Worm (Caenorhabditis elegans) whole organism, mixed stage, embryonic: ENCODE results near the gene sup-26.

Source experiments
- M03D4.4 ChIP-seq: sonication (generic microtip); optimal IDR thresholded peaks from 2 replicates; lab custom pipeline; 2017; ENCODE audit warnings: mild to moderate bottlenecking, missing genetic modification characterization, missing compliant biosample characterization
- bed-3 ChIP-seq: fragments of 200-800 bp; sonication (Bioruptor generic); optimal IDR thresholded peaks from 3 replicates; lab custom pipeline; 2018; ENCODE audit warnings: mild to moderate bottlenecking, missing genetic modification characterization, moderate library complexity, missing compliant biosample characterization
- blmp-1 ChIP-seq: fragments of 150-350 bp; optimal IDR thresholded peaks from 2 replicates; lab custom pipeline; 2014; ENCODE audit warnings: missing biosample characterization, missing genetic modification characterization
- ceh-39 ChIP-seq: fragments of 150-350 bp; optimal IDR thresholded peaks from 2 replicates; lab custom pipeline; 2014; ENCODE audit warnings: missing biosample characterization, missing genetic modification characterization
- ceh-43 ChIP-seq: fragments of 200-800 bp; sonication (Bioruptor generic); optimal IDR thresholded peaks from 2 replicates; lab custom pipeline; 2018; ENCODE audit warnings: mild to moderate bottlenecking, missing genetic modification characterization, moderate library complexity, missing compliant biosample characterization
- ceh-83 ChIP-seq: fragments of 200-800 bp; sonication (Bioruptor generic); optimal IDR thresholded peaks from 2 replicates; lab custom pipeline; 2018; ENCODE audit warnings: mild to moderate bottlenecking, missing genetic modification characterization, missing compliant biosample characterization
- ces-1 ChIP-seq: fragments of 150-350 bp; optimal IDR thresholded peaks from 2 replicates; lab custom pipeline; 2014; ENCODE audit warnings: missing biosample characterization, missing genetic modification reagents, missing genetic modification characterization
- drap-1 ChIP-seq: fragments of 200-800 bp; sonication (Bioruptor generic); optimal IDR thresholded peaks from 3 replicates; lab custom pipeline; 2018; ENCODE audit warnings: mild to moderate bottlenecking, missing genetic modification characterization, missing compliant biosample characterization
- elt-1 ChIP-seq: sonication (generic microtip); optimal IDR thresholded peaks from 2 replicates; lab custom pipeline; 2017; ENCODE audit warnings: missing genetic modification characterization, mild to moderate bottlenecking, missing compliant biosample characterization, antibody characterized with exemption, moderate library complexity, borderline replicate concordance; ENCODE audit not compliant: insufficient read depth
- elt-3 ChIP-seq: fragments of 150-350 bp; optimal IDR thresholded peaks from 2 replicates; lab custom pipeline; 2014; ENCODE audit warnings: missing biosample characterization, missing genetic modification characterization
- flh-1 ChIP-seq: fragments of 200-800 bp; sonication (Bioruptor generic); optimal IDR thresholded peaks from 2 replicates; lab custom pipeline; 2018; ENCODE audit warnings: mild to moderate bottlenecking, missing genetic modification characterization, moderate library complexity, missing compliant biosample characterization
- ham-2 ChIP-seq: fragments of 200-800 bp; sonication (Bioruptor generic); optimal IDR thresholded peaks from 2 replicates; lab custom pipeline; 2018; ENCODE audit warnings: mild to moderate bottlenecking, missing genetic modification characterization, missing compliant biosample characterization
- lin-13 ChIP-seq: fragments of 150-350 bp; optimal IDR thresholded peaks from 2 replicates; lab custom pipeline; 2014; ENCODE audit warnings: missing biosample characterization, missing genetic modification characterization
- lsy-2 ChIP-seq: fragments of 150-350 bp; optimal IDR thresholded peaks from 2 replicates; lab custom pipeline; 2014; ENCODE audit warnings: missing biosample characterization, missing genetic modification characterization
- mab-5 ChIP-seq: fragments of 150-350 bp; optimal IDR thresholded peaks from 2 replicates; lab custom pipeline; 2014; ENCODE audit warnings: missing biosample characterization, missing genetic modification characterization
- mep-1 ChIP-seq: fragments of 150-350 bp; optimal IDR thresholded peaks from 2 replicates; lab custom pipeline; 2017; ENCODE audit warnings: missing biosample characterization, missing genetic modification reagents, missing genetic modification characterization, inconsistent platforms
- mls-2 ChIP-seq: sonication (generic microtip); optimal IDR thresholded peaks from 2 replicates; lab custom pipeline; 2016; ENCODE audit warnings: mild to moderate bottlenecking, missing genetic modification characterization, moderate library complexity, missing compliant biosample characterization
- nhr-12 ChIP-seq: fragments of 150-350 bp; optimal IDR thresholded peaks from 2 replicates; lab custom pipeline; 2014; ENCODE audit warnings: missing biosample characterization, missing genetic modification characterization
- nhr-2 ChIP-seq: fragments of 150-350 bp; optimal IDR thresholded peaks from 2 replicates; lab custom pipeline; 2014; ENCODE audit warnings: missing biosample characterization, missing genetic modification characterization
- nhr-28 ChIP-seq: fragments of 150-350 bp; optimal IDR thresholded peaks from 2 replicates; lab custom pipeline; 2014; ENCODE audit warnings: missing biosample characterization, missing genetic modification characterization
- nhr-76 ChIP-seq: sonication (generic microtip); optimal IDR thresholded peaks from 2 replicates; lab custom pipeline; 2017; ENCODE audit warnings: missing biosample characterization, missing genetic modification characterization
- pha-4 ChIP-seq: fragments of 150-350 bp; optimal IDR thresholded peaks from 2 replicates; lab custom pipeline; 2018; ENCODE audit warnings: missing biosample characterization, missing genetic modification reagents, missing genetic modification characterization
- snpc-4 ChIP-seq: fragments of 150-350 bp; optimal IDR thresholded peaks from 2 replicates; lab custom pipeline; 2014; ENCODE audit warnings: missing biosample characterization, missing genetic modification characterization
- sptf-1 ChIP-seq: sonication (generic microtip); optimal IDR thresholded peaks from 2 replicates; lab custom pipeline; 2017; ENCODE audit warnings: mild to moderate bottlenecking, missing genetic modification characterization, moderate library complexity, missing compliant biosample characterization
- tbx-8 ChIP-seq: fragments of 200-800 bp; sonication (Bioruptor generic); optimal IDR thresholded peaks from 2 replicates; lab custom pipeline; 2018; ENCODE audit warnings: mild to moderate bottlenecking, missing genetic modification characterization, moderate library complexity, missing compliant biosample characterization
- unc-120 ChIP-seq: sonication (generic microtip); optimal IDR thresholded peaks from 2 replicates; lab custom pipeline; 2017; ENCODE audit warnings: missing genetic modification characterization, missing compliant biosample characterization; ENCODE audit not compliant: poor library complexity, severe bottlenecking
- unc-39 ChIP-seq: fragments of 150-350 bp; optimal IDR thresholded peaks from 2 replicates; lab custom pipeline; 2014; ENCODE audit warnings: missing biosample characterization, missing genetic modification characterization
- zip-8 ChIP-seq: fragments of 150-350 bp; optimal IDR thresholded peaks from 2 replicates; lab custom pipeline; 2014; ENCODE audit warnings: missing biosample characterization, missing genetic modification characterization

Gene sup-26

DNA sequence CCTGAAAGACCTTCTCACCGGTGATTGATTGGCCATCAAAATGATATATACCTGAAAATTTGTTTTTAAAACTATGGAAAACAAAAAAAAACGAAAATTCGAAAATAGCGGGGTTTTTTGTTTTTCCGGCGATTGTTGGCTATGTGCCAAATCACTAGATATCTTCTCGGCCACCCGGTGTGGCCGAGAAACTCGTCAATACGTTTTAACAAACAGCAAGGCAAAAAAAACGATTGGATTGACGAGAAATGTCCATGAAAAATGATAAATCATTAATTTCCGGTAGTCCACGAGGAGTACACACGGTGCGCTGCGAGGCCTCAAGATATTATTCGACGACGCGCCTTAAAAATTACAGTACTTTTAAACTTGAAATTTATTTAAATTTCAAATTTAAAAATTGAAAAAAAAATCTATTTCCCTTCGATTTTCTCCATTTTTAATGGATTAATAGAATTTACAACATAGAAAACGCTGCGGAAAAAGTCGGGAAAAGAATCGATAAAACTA is 21.0 kb upstream of the sup-26 start, which contains the start of gene R10E4.11:
Gene R10E4.11, minus strand, starts transcription at position 51 of the 510 bp plus-strand sequence.
- TF ChIP-seq ceh-39 (tag; lab: Kevin White, UChicago) (peak; percentile 13), mls-2 (tag; lab: Kevin White, UChicago) (no peak), elt-3 (no peak), nhr-2 (tag; lab: Kevin White, UChicago) (no peak), ces-1 (GFP tag; lab: Kevin White, UChicago) (no peak), sptf-1 (no peak), snpc-4 (no peak)

DNA sequence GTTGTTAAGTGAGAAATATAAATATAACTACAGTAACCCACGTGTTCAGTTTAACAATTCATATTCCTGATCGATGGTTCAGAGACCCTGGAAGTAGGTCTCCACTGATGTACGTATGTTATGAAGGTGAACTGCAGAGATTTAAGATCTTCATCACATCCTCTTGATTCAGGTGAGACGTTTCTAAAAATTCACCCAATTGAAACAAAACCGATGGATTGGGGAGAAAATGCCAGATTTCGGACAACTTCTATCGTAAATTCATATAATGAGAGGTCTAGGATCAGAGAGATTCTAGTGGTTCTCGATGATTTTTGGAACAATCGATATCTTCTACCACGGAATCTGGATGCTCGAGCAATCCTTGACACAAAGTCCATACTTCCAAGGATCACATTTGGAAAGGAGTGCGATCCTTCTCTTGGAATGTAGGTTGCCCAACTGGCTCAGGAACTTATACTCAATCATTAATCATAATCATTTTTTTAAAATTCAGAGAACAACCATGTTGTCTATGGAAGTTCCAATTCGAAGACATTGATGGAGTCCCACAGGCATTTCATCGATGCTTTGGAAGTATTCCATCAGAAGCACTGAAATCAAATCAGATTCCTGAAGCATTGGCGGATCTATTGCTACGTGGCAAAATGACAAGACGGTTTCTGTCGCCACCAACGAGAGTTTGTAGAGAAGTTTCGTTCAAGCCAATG is 14.3 kb upstream of the sup-26 start, which contains the start of the genes nth-1 and R10E4.7:
Gene nth-1, minus strand, starts transcription at position 101 of the 710 bp plus-strand sequence.
Gene R10E4.7, plus strand, starts transcription at position 660 of the 710 bp plus-strand sequence.
- TF ChIP-seq bed-3 (no peak), ceh-83 (GFP tag; lab: Kevin White, UChicago) (no peak), mep-1 (tag; lab: Kevin White, UChicago) (no peak), ceh-43 (GFP tag; lab: Kevin White, UChicago) (no peak), nhr-2 (tag; lab: Kevin White, UChicago) (no peak), M03D4.4 (no peak), ham-2 (GFP tag; lab: Kevin White, UChicago) (no peak), lin-13 (no peak), mab-5 (tag; lab: Kevin White, UChicago) (no peak), blmp-1 (tag; lab: Kevin White, UChicago) (no peak), ceh-39 (tag; lab: Kevin White, UChicago) (no peak), unc-39 (tag; lab: Kevin White, UChicago) (no peak), nhr-76 (tag; lab: Kevin White, UChicago) (no peak), tbx-8 (no peak), pha-4 (tag; lab: Kevin White, UChicago) (no peak), nhr-12 (no peak), elt-1 (tag; lab: Kevin White, UChicago) (no peak), nhr-28 (tag; lab: Kevin White, UChicago) (no peak)

- peak; percentile 88 for TF ChIP-seq zip-8 (tag; lab: Kevin White, UChicago)
- no peak for TF ChIP-seq bed-3
Measured at ce11 chrIII:4293108-4293507, 13.1 kb upstream of the sup-26 start, which contains the start of gene R10E4.6. TSS of gene R10E4.6 (plus strand) at chrIII:4293408.

DNA sequence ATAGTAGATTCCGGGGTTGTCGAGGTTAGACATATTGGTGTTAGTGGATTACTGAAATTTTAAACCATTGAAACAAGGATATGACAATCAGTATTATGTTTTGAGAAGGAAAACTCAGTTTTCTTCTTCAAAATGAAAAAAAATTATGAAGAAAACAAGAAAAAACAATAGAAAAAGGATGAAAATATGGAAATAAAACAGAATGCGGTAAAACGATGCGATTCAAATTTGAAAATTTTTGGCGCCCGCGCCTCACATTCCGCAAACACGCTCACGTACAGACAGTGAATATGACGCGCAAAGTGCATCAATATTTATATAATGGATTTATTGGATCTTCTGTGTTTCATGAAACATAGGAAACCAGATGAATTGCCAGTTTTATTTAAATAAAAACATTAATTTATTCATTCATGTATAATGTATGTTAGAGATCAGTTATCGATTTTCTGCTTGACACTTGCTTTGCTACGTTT is 11.2 kb upstream of the sup-26 start, which contains the start of gene mcm-5:
Gene mcm-5, minus strand, starts transcription at position 51 of the 476 bp plus-strand sequence.
- TF ChIP-seq mep-1 (tag; lab: Kevin White, UChicago) (peak; percentile 67), drap-1 (GFP tag; lab: Kevin White, UChicago) (no peak), ceh-39 (tag; lab: Kevin White, UChicago) (peak; percentile 22), lsy-2 (tag; lab: Kevin White, UChicago) (peak; percentile 30), ces-1 (GFP tag; lab: Kevin White, UChicago) (peak; percentile 56), elt-3 (no peak)
- TF ChIP-seq, all 35 proteins: peak for 4

ce11 chrIII:4289952-4290351 is 9.9 kb upstream of the sup-26 start:
- TF ChIP-seq elt-3 (no peak), ceh-39 (tag; lab: Kevin White, UChicago) (no peak), mab-5 (tag; lab: Kevin White, UChicago) (no peak), ceh-83 (GFP tag; lab: Kevin White, UChicago) (no peak), lin-13 (no peak), ceh-43 (GFP tag; lab: Kevin White, UChicago) (no peak), blmp-1 (tag; lab: Kevin White, UChicago) (no peak), drap-1 (GFP tag; lab: Kevin White, UChicago) (no peak), sptf-1 (no peak), ces-1 (GFP tag; lab: Kevin White, UChicago) (no peak), nhr-2 (tag; lab: Kevin White, UChicago) (no peak), flh-1 (GFP tag; lab: Kevin White, UChicago) (no peak), unc-120 (tag; lab: Kevin White, UChicago) (no peak)
